Fruit fly (Drosophila melanogaster): ENCODE data around the gene CG31975.

Gene CG31975

DNA sequence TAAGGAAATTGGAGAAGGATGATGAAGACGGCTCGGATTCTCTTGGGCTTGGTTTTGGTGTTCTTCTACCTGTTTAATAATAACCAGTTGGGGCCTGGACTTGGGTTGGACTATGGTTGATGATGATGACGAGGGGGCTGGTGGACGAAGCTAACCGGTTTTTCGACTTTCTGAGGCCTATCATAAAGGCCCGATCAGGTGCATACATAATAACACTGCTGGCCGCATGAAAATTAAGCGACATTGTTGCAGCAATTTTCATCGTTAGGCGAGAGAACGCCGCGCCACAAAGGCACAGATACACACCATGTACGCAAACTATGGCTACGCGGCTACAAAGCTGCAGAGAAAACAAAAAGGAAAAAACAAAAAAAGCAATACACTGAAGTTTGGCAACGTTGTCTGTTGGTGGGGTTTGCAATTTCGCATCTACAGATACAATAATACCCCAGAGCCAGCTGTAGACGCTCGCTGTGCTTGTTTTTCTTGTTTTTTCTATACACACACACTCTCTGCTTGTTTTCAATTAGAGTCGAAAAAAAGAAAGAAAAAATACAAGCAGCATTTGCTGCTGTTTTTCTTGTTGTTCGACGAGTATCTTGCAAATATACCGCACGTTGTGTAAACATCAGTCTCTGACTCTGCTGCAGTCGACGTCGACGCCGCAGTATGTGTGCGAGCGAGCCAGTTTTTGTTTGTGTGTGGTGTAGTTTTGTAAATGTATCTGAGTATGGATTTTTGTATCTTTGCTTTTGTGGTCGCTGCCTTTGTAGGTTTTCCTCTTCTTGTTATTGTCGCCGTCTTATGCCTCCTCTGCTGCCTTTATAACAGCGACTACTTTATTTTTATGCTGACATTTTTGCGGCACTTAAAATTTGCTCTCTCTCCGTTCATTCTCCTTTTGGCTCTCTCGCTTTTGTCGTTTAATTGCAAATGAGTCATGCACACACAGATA is 25.6 kb upstream of the CG31975 start (continued):
- TF ChIP-seq Nf-YC (tag; optimal IDR thresholded peaks at IDR 0.05) (peak; percentile 68), CG14050 (GFP tag; IDR thresholded peaks at IDR 0.05) (no peak), CG18599 (GFP tag; optimal IDR thresholded peaks at IDR 0.05) (peak; percentile 93), CG12104 (GFP tag; optimal IDR thresholded peaks at IDR 0.05) (peak; percentile 49), bbx (GFP tag; IDR thresholded peaks at IDR 0.05; ENCODE audit: partially characterized antibody) (no peak), CG7556 (GFP tag; optimal IDR thresholded peaks at IDR 0.05) (peak; percentile 80), tgo (GFP tag; IDR thresholded peaks at IDR 0.05) (no peak), Dfd (GFP tag; optimal IDR thresholded peaks at IDR 0.05) (no peak), twi (tag; optimal IDR thresholded peaks at IDR 0.05) (peak; percentile 58), HmgZ (tag; optimal IDR thresholded peaks at IDR 0.05) (peak; percentile 89), fu2 (GFP tag; optimal IDR thresholded peaks at IDR 0.05) (no peak), ab (GFP tag; optimal IDR thresholded peaks at IDR 0.05) (peak; percentile 47), CG2199 (GFP tag; IDR thresholded peaks at IDR 0.05) (no peak), Bdp1 (GFP tag; optimal IDR thresholded peaks at IDR 0.05) (no peak), shn (GFP tag; optimal IDR thresholded peaks at IDR 0.05) (peak; percentile 54), mld (GFP tag; IDR thresholded peaks at IDR 0.05; ENCODE audit: partially characterized antibody) (no peak), CG6765 (GFP tag; optimal IDR thresholded peaks at IDR 0.05) (peak; percentile 91), MTF-1 (GFP tag; optimal IDR thresholded peaks at IDR 0.05; ENCODE audit: borderline replicate concordance) (peak; percentile 85), CG8281 (tag; optimal IDR thresholded peaks at IDR 0.05) (peak; percentile 51), CG2889 (GFP tag; IDR thresholded peaks at IDR 0.05) (no peak), org-1 (GFP tag; optimal IDR thresholded peaks at IDR 0.05) (peak; percentile 81), Drgx (GFP tag; IDR thresholded peaks at IDR 0.05) (no peak), CG3847 (GFP tag; IDR thresholded peaks at IDR 0.05) (no peak), CG32532 (GFP tag; IDR thresholded peaks at IDR 0.05) (no peak), CG16779 (GFP tag; IDR thresholded peaks at IDR 0.05) (no peak), HLH54F (GFP tag; optimal IDR thresholded peaks at IDR 0.05) (peak; percentile 49), ase (GFP tag; IDR thresholded peaks at IDR 0.05) (no peak), D19B (GFP tag; optimal IDR thresholded peaks at IDR 0.05) (peak; percentile 37), Doc3 (GFP tag; IDR thresholded peaks at IDR 0.05; ENCODE audit: partially characterized antibody) (no peak), Side (GFP tag; optimal IDR thresholded peaks at IDR 0.05) (peak; percentile 87), CG2678 (tag; optimal IDR thresholded peaks at IDR 0.05) (peak; percentile 85), pros (GFP tag; optimal IDR thresholded peaks at IDR 0.05) (peak; percentile 85), CG3065 (GFP tag; optimal IDR thresholded peaks at IDR 0.05) (peak; percentile 26), Chrac-16 (GFP tag; optimal IDR thresholded peaks at IDR 0.05) (no peak), CG31441 (GFP tag; IDR thresholded peaks at IDR 0.05) (no peak), CG11247 (GFP tag; IDR thresholded peaks at IDR 0.05) (no peak), CG1602 (GFP tag; optimal IDR thresholded peaks at IDR 0.05) (peak; percentile 29), pum (GFP tag; optimal IDR thresholded peaks at IDR 0.05) (peak; percentile 21), CG3995 (GFP tag; optimal IDR thresholded peaks at IDR 0.05) (peak; percentile 38), Ptx1 (GFP tag; IDR thresholded peaks at IDR 0.05) (no peak), croc (GFP tag; conservative IDR thresholded peaks at IDR 0.05) (peak; percentile 25; the same call in 1 of the 3 replicates), BtbVII (GFP tag; optimal IDR thresholded peaks at IDR 0.05) (peak; percentile 88), Trl (optimal IDR thresholded peaks at IDR 0.05) (peak; percentile 32 to 84), Trl (GFP tag; optimal IDR thresholded peaks at IDR 0.05) (peak; percentile 54), ap (GFP tag; IDR thresholded peaks at IDR 0.05) (no peak), ci (GFP tag; IDR thresholded peaks at IDR 0.05) (no peak), sna (GFP tag; IDR thresholded peaks at IDR 0.05; ENCODE audit: partially characterized antibody) (no peak), ind (GFP tag; optimal IDR thresholded peaks at IDR 0.05) (no peak), lola (GFP tag; optimal IDR thresholded peaks at IDR 0.05) (peak in 1 of 3 experiments; percentile 34), CG11560 (tag; IDR thresholded peaks at IDR 0.05) (no peak)
